Worm (Caenorhabditis elegans) whole organism, young adult: ENCODE data around the gene aqp-3.

ENCODE experiments used
- B0261.1 ChIP-seq: sonication (generic microtip); optimal IDR thresholded peaks from 2 replicates; lab custom pipeline; 2016; ENCODE audit warnings: mild to moderate bottlenecking, missing genetic modification characterization, moderate library complexity, missing compliant biosample characterization
- B0336.3 ChIP-seq: fragments of 200-800 bp; sonication (Bioruptor generic); IDR thresholded peaks from 2 replicates; pipeline ENCODE4 v1.3.6; 2022; ENCODE audit warnings: missing genetic modification characterization, missing compliant biosample characterization
- C06A6.2 ChIP-seq: fragments of 200-800 bp; sonication (Bioruptor generic); conservative IDR thresholded peaks from 2 replicates; pipeline ENCODE4 v1.3.6; 2022; ENCODE audit warnings: missing genetic modification characterization, missing compliant biosample characterization
- F33H1.4 ChIP-seq: fragments of 200-800 bp; sonication (Bioruptor generic); IDR thresholded peaks from 2 replicates; pipeline ENCODE4 v1.3.6; 2022; ENCODE audit warnings: missing genetic modification reagents, missing genetic modification characterization, missing compliant biosample characterization
- F39B2.1 ChIP-seq: fragments of 200-800 bp; sonication (Bioruptor generic); IDR thresholded peaks from 2 replicates; pipeline ENCODE4 v1.3.6; 2022; ENCODE audit warnings: missing genetic modification reagents, missing genetic modification characterization, missing compliant biosample characterization
- F49E8.2 ChIP-seq: sonication (generic microtip); optimal IDR thresholded peaks from 3 replicates; lab custom pipeline; 2017; ENCODE audit warnings: missing genetic modification characterization, mild to moderate bottlenecking, missing compliant biosample characterization, antibody characterized with exemption, moderate library complexity; ENCODE audit not compliant: insufficient read depth
- F57C9.4 ChIP-seq: sonication (generic microtip); optimal IDR thresholded peaks from 2 replicates; lab custom pipeline; 2017; ENCODE audit warnings: mild to moderate bottlenecking, missing genetic modification characterization, missing compliant biosample characterization
- K12H6.12 ChIP-seq: fragments of 200-800 bp; sonication (Bioruptor generic); optimal IDR thresholded peaks from 2 replicates; lab custom pipeline; 2018; ENCODE audit warnings: mild to moderate bottlenecking, missing genetic modification characterization, missing compliant biosample characterization
- Y95B8A.8 ChIP-seq: fragments of 200-800 bp; sonication (Bioruptor generic); IDR thresholded peaks from 2 replicates; pipeline ENCODE4 v1.3.6; 2022; ENCODE audit warnings: missing genetic modification reagents, missing genetic modification characterization, missing compliant biosample characterization
- athp-1 ChIP-seq: sonication (generic microtip); optimal IDR thresholded peaks from 2 replicates; lab custom pipeline; 2017; ENCODE audit warnings: mild to moderate bottlenecking, missing genetic modification characterization, missing compliant biosample characterization
- attf-6 ChIP-seq: fragments of 200-800 bp; sonication (Bioruptor generic); IDR thresholded peaks from 2 replicates; pipeline ENCODE4 v1.3.6; 2022; ENCODE audit warnings: missing genetic modification reagents, missing genetic modification characterization, missing compliant biosample characterization
- cebp-1 ChIP-seq, 2 experiments: fragments of 200-800 bp in 1 of 2; sonication (Bioruptor generic) in 1 of 2; sonication (generic microtip) in 1 of 2; IDR thresholded peaks in 1 of 2; optimal IDR thresholded peaks in 1 of 2; 2 replicates each; pipeline versions ENCODE4 v1.3.6 to Lab custom; 2017 to 2022; ENCODE audit warnings: missing compliant biosample characterization in 2 of 2, missing genetic modification characterization in 2 of 2, mild to moderate bottlenecking in 1 of 2, missing genetic modification reagents in 1 of 2, moderate library complexity in 1 of 2
- cebp-2 ChIP-seq: fragments of 200-800 bp; sonication (Bioruptor generic); IDR thresholded peaks from 2 replicates; pipeline ENCODE4 v1.3.6; 2022; ENCODE audit warnings: missing genetic modification characterization, missing compliant biosample characterization
- ceh-40 ChIP-seq: fragments of 200-800 bp; sonication (Bioruptor generic); IDR thresholded peaks from 2 replicates; pipeline ENCODE4 v1.3.6; 2022; ENCODE audit warnings: missing genetic modification characterization, missing compliant biosample characterization
- ceh-58 ChIP-seq: fragments of 200-800 bp; sonication (Bioruptor generic); IDR thresholded peaks from 2 replicates; pipeline ENCODE4 v1.3.6; 2022; ENCODE audit warnings: missing genetic modification characterization, missing compliant biosample characterization
- die-1 ChIP-seq: sonication (generic microtip); optimal IDR thresholded peaks from 2 replicates; lab custom pipeline; 2016; ENCODE audit warnings: missing genotype, mild to moderate bottlenecking, missing genetic modification characterization, missing compliant biosample characterization
- dox-1 ChIP-seq: fragments of 200-800 bp; sonication (Bioruptor generic); IDR thresholded peaks from 2 replicates; pipeline ENCODE4 v1.3.6; 2022; ENCODE audit warnings: missing genetic modification reagents, missing genetic modification characterization, missing compliant biosample characterization
- egl-44 ChIP-seq: fragments of 200-800 bp; sonication (Bioruptor generic); IDR thresholded peaks from 2 replicates; pipeline ENCODE4 v1.3.6; 2022; ENCODE audit warnings: missing genetic modification reagents, missing genetic modification characterization, missing compliant biosample characterization
- ekl-4 ChIP-seq: fragments of 200-800 bp; sonication (Bioruptor generic); IDR thresholded peaks from 2 replicates; pipeline ENCODE4 v1.3.6; 2022; ENCODE audit warnings: missing genetic modification reagents, missing genetic modification characterization, missing compliant biosample characterization
- hlh-26 ChIP-seq: fragments of 200-800 bp; sonication (Bioruptor generic); conservative IDR thresholded peaks from 2 replicates; pipeline ENCODE4 v1.3.6; 2022; ENCODE audit warnings: missing genetic modification reagents, missing genetic modification characterization, missing compliant biosample characterization
- hmg-1.2 ChIP-seq: fragments of 200-800 bp; sonication (Bioruptor generic); IDR thresholded peaks from 2 replicates; pipeline ENCODE4 v1.3.6; 2022; ENCODE audit warnings: missing genetic modification reagents, missing genetic modification characterization, missing compliant biosample characterization
- hmg-20 ChIP-seq: fragments of 200-800 bp; sonication (Bioruptor generic); IDR thresholded peaks from 2 replicates; pipeline ENCODE4 v1.3.6; 2022; ENCODE audit warnings: missing genetic modification reagents, missing genetic modification characterization, missing compliant biosample characterization
- hrde-1 ChIP-seq: sonication (generic microtip); optimal IDR thresholded peaks from 2 replicates; lab custom pipeline; 2016; ENCODE audit warnings: missing genetic modification characterization, mild to moderate bottlenecking, missing compliant biosample characterization, moderate library complexity, missing genotype, missing genetic modification reagents, borderline replicate concordance
- hsf-1 ChIP-seq: fragments of 200-800 bp; sonication (Bioruptor generic); IDR thresholded peaks from 2 replicates; pipeline ENCODE4 v1.3.6; 2022; ENCODE audit warnings: missing genetic modification reagents, missing genetic modification characterization, missing compliant biosample characterization
- lin-26 ChIP-seq: fragments of 200-800 bp; sonication (Bioruptor generic); IDR thresholded peaks from 2 replicates; pipeline ENCODE4 v1.3.6; 2022; ENCODE audit warnings: missing genetic modification reagents, missing genetic modification characterization, missing compliant biosample characterization
- lin-35 ChIP-seq, 3 experiments: fragments of 150-350 bp in 2 of 3; sonication (generic microtip) in 1 of 3; optimal IDR thresholded peaks; 2 replicates each; lab custom pipeline; 2014 to 2018; ENCODE audit warnings: missing biosample characterization in 3 of 3, missing genetic modification characterization in 3 of 3, missing genetic modification reagents in 3 of 3
- lin-40 ChIP-seq: sonication (generic microtip); optimal IDR thresholded peaks from 2 replicates; lab custom pipeline; 2016; ENCODE audit warnings: missing genetic modification characterization, mild to moderate bottlenecking, missing compliant biosample characterization, missing genotype, missing genetic modification reagents
- lir-1 ChIP-seq: fragments of 200-800 bp; sonication (Bioruptor generic); conservative IDR thresholded peaks from 2 replicates; pipeline ENCODE4 v1.3.6; 2022; ENCODE audit warnings: missing genetic modification reagents, missing genetic modification characterization, missing compliant biosample characterization
- mcd-1 ChIP-seq: fragments of 200-800 bp; sonication (Bioruptor generic); IDR thresholded peaks from 2 replicates; pipeline ENCODE4 v1.3.6; 2022; ENCODE audit warnings: missing genetic modification reagents, missing genetic modification characterization, missing compliant biosample characterization
- nfya-2 ChIP-seq: fragments of 200-800 bp; sonication (Bioruptor generic); IDR thresholded peaks from 2 replicates; pipeline ENCODE4 v1.3.6; 2022; ENCODE audit warnings: missing genetic modification reagents, missing genetic modification characterization, missing compliant biosample characterization
- nhr-80 ChIP-seq: sonication (generic microtip); optimal IDR thresholded peaks from 2 replicates; lab custom pipeline; 2016; ENCODE audit warnings: missing genetic modification characterization, missing compliant biosample characterization
- rec-8 ChIP-seq, 2 experiments: sonication (generic microtip); optimal IDR thresholded peaks; 2 replicates each; lab custom pipeline; 2016; ENCODE audit warnings: mild to moderate bottlenecking in 2 of 2, missing genetic modification characterization in 2 of 2, missing genetic modification reagents in 2 of 2, missing genotype in 2 of 2, missing biosample characterization in 1 of 2, missing compliant biosample characterization in 1 of 2, moderate library complexity in 1 of 2
- rpc-1 ChIP-seq, 2 experiments: fragments of 150-350 bp in 1 of 2; sonication (generic microtip) in 1 of 2; optimal IDR thresholded peaks; 2 replicates each; lab custom pipeline; 2014 to 2018; ENCODE audit warnings: missing biosample characterization in 1 of 2, missing genetic modification characterization in 1 of 2, missing genetic modification reagents in 1 of 2, missing genotype in 1 of 2
- somi-1 ChIP-seq: fragments of 200-800 bp; sonication (Bioruptor generic); optimal IDR thresholded peaks from 2 replicates; lab custom pipeline; 2018; ENCODE audit warnings: mild to moderate bottlenecking, missing genetic modification characterization, missing compliant biosample characterization
- zfh-2 ChIP-seq: fragments of 200-800 bp; sonication (Bioruptor generic); conservative IDR thresholded peaks from 2 replicates; pipeline ENCODE4 v1.3.6; 2022; ENCODE audit warnings: missing genetic modification reagents, missing genetic modification characterization, missing compliant biosample characterization
- ztf-26 ChIP-seq: sonication (generic microtip); optimal IDR thresholded peaks from 2 replicates; lab custom pipeline; 2017; ENCODE audit warnings: missing genetic modification characterization, missing compliant biosample characterization
- ztf-3 ChIP-seq: fragments of 200-800 bp; sonication (Bioruptor generic); optimal IDR thresholded peaks from 2 replicates; lab custom pipeline; 2018; ENCODE audit warnings: mild to moderate bottlenecking, missing genetic modification characterization, missing compliant biosample characterization
- ztf-6 ChIP-seq: fragments of 200-800 bp; sonication (Bioruptor generic); IDR thresholded peaks from 2 replicates; pipeline ENCODE4 v1.3.6; 2022; ENCODE audit warnings: missing genetic modification reagents, missing genetic modification characterization, missing compliant biosample characterization

Gene aqp-3

ce11 chrIV:10980628-10981027 is 14.4 kb upstream of the aqp-3 start:
- TF ChIP-seq rpc-1 (optimal IDR thresholded peaks at IDR 0.05; lab: Kevin White, UChicago) (peak; percentile 24), rpc-1 (tag; optimal IDR thresholded peaks at IDR 0.05; lab: Kevin White, UChicago) (no peak), hlh-26 (no peak), hsf-1 (peak; percentile 83), hmg-1.2 (GFP tag; lab: Robert Waterston, UW) (peak; percentile 46; the same call in 1 of the 2 replicates), athp-1 (tag; lab: Kevin White, UChicago) (no peak)
- TF ChIP-seq, all 124 proteins: peak for 3

ce11 chrIV:10979689-10980088 is 13.4 kb upstream of the aqp-3 start:
- TF ChIP-seq lin-35 (GFP tag; optimal IDR thresholded peaks at IDR 0.05; lab: Kevin White, UChicago) (no peak), cebp-1 (GFP tag; IDR thresholded peaks at IDR 0.05; lab: Robert Waterston, UW) (no peak), cebp-1 (tag; optimal IDR thresholded peaks at IDR 0.05; lab: Kevin White, UChicago) (peak; percentile 19), K12H6.12 (tag; lab: Kevin White, UChicago) (peak; percentile 1), zfh-2 (GFP tag; lab: Robert Waterston, UW) (0 out of 2 replicates have a peak, but pooled peaks have one; percentile 12)

ce11 chrIV:10978641-10979040 is 12.4 kb upstream of the aqp-3 start:
- TF ChIP-seq B0261.1 (tag; lab: Kevin White, UChicago) (no peak), lir-1 (GFP tag; lab: Robert Waterston, UW) (no peak), rec-8 (tag; optimal IDR thresholded peaks at IDR 0.05; lab: Kevin White, UChicago) (no peak), hmg-1.2 (GFP tag; lab: Robert Waterston, UW) (0 out of 2 replicates have a peak, but pooled peaks have one; percentile 9), F57C9.4 (tag; lab: Kevin White, UChicago) (no peak), F49E8.2 (no peak)

- TF ChIP-seq somi-1 (GFP tag; lab: Kevin White, UChicago) (peak; percentile 37), F39B2.1 (GFP tag; lab: Robert Waterston, UW) (no peak), nfya-2 (GFP tag; lab: Robert Waterston, UW) (no peak), cebp-1 (GFP tag; IDR thresholded peaks at IDR 0.05; lab: Robert Waterston, UW) (no peak), cebp-1 (tag; optimal IDR thresholded peaks at IDR 0.05; lab: Kevin White, UChicago) (peak; percentile 32), hmg-1.2 (GFP tag; lab: Robert Waterston, UW) (peak; percentile 44; the same call in 1 of the 2 replicates), lin-40 (tag; lab: Kevin White, UChicago) (peak; percentile 61), cebp-2 (no peak), nhr-80 (tag; lab: Kevin White, UChicago) (peak; percentile 44), dox-1 (GFP tag; lab: Robert Waterston, UW) (0 out of 2 replicates have a peak, but pooled peaks have one; percentile 28), ekl-4 (GFP tag; lab: Robert Waterston, UW) (0 out of 2 replicates have a peak, but pooled peaks have one; percentile 7), die-1 (no peak), C06A6.2 (GFP tag; lab: Robert Waterston, UW) (peak; percentile 62; the same call in 1 of the 2 replicates), attf-6 (GFP tag; lab: Robert Waterston, UW) (no peak), lir-1 (GFP tag; lab: Robert Waterston, UW) (no peak), ztf-26 (tag; lab: Kevin White, UChicago) (peak; percentile 66)
Observed at ce11 chrIV:10975968-10976367, 9.7 kb upstream of the aqp-3 start.

- TF ChIP-seq nhr-80 (tag; lab: Kevin White, UChicago) (peak; percentile 27), somi-1 (GFP tag; lab: Kevin White, UChicago) (no peak), cebp-1 (GFP tag; IDR thresholded peaks at IDR 0.05; lab: Robert Waterston, UW) (no peak), cebp-1 (tag; optimal IDR thresholded peaks at IDR 0.05; lab: Kevin White, UChicago) (peak; percentile 29), F33H1.4 (GFP tag; lab: Robert Waterston, UW) (no peak), hsf-1 (no peak), rpc-1 (optimal IDR thresholded peaks at IDR 0.05; lab: Kevin White, UChicago) (no peak), rpc-1 (tag; optimal IDR thresholded peaks at IDR 0.05; lab: Kevin White, UChicago) (no peak), ztf-3 (no peak), ztf-6 (GFP tag; lab: Robert Waterston, UW) (0 out of 2 replicates have a peak, but pooled peaks have one; percentile 40), Y95B8A.8 (GFP tag; lab: Robert Waterston, UW) (no peak), B0336.3 (GFP tag; lab: Robert Waterston, UW) (no peak), egl-44 (no peak), mcd-1 (GFP tag; lab: Robert Waterston, UW) (no peak), rec-8 (tag; optimal IDR thresholded peaks at IDR 0.05; lab: Kevin White, UChicago) (no peak), hrde-1 (tag; lab: Kevin White, UChicago) (no peak), hmg-20 (GFP tag; lab: Robert Waterston, UW) (no peak), ceh-58 (no peak), lin-26 (GFP tag; lab: Robert Waterston, UW) (no peak), ceh-40 (GFP tag; lab: Robert Waterston, UW) (no peak)
Observed at ce11 chrIV:10971636-10972199, 5.5 kb upstream of the aqp-3 start.
